Fruit fly (Drosophila melanogaster): ENCODE results near the gene CG18549.

The CG18549 gene

DNA sequence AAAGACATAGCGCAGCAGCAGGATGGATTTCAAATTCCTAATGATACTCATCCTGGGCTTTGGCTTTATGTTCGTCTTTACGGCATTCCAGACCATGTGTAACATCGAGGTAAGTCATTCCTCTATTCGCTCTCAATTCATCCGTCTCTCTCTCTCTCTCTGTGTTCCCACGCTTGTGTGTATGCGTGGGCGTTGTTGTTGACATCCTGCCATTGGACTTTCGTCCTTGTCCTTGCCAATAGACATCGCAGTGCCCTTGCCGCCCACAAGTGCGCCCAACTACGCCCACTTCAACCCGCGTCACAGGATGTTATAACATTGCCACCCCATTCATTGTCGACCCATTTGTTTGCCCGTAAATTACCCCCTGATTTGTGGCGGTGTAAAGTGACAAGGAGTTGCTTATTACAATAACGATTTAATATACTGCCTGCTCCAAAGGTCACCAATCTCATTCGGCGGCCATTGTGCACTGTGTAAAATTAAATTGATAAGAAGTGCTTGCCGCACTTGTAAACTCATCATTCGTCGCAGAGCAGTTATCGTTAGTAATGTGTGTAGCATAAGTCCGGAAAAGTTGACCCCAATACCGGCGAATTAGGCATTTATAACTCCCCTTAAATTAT, 634 bp downstream of the CG18549 start (continued):
- no peak for TF ChIP-seq pb (GFP tag; optimal IDR thresholded peaks at IDR 0.05)
- TF ChIP-seq CG12219 (GFP tag; optimal IDR thresholded peaks at IDR 0.05): no peak
- no peak for TF ChIP-seq CG15011 (GFP tag; optimal IDR thresholded peaks at IDR 0.05)
- no peak for TF ChIP-seq MBD-R2 (GFP tag; IDR thresholded peaks at IDR 0.05)
- TF ChIP-seq p53 (GFP tag; optimal IDR thresholded peaks at IDR 0.05): no peak
- TF ChIP-seq run (tag; optimal IDR thresholded peaks at IDR 0.05): no peak
- no peak for TF ChIP-seq Adf1 (GFP tag; IDR thresholded peaks at IDR 0.05)
- no peak for TF ChIP-seq disco-r (GFP tag; optimal IDR thresholded peaks at IDR 0.05)
- TF ChIP-seq Sry-β (GFP tag; optimal IDR thresholded peaks at IDR 0.05): no peak
- no peak for TF ChIP-seq HLH54F (GFP tag; optimal IDR thresholded peaks at IDR 0.05)
- TF ChIP-seq eyg (GFP tag; optimal IDR thresholded peaks at IDR 0.05): no peak
- no peak for TF ChIP-seq CG13424 (tag; optimal IDR thresholded peaks at IDR 0.05)
- no peak for TF ChIP-seq CG31388 (GFP tag; optimal IDR thresholded peaks at IDR 0.05)
- 0 out of 3 replicates have a peak, but pooled peaks have one; percentile 25 for TF ChIP-seq Opbp (GFP tag; IDR thresholded peaks at IDR 0.05; ENCODE audit: partially characterized antibody)
- TF ChIP-seq CG11085 (GFP tag; IDR thresholded peaks at IDR 0.05): no peak
- TF ChIP-seq zfh1 (GFP tag; IDR thresholded peaks at IDR 0.05): no peak
- no peak for TF ChIP-seq CG4328 (GFP tag; optimal IDR thresholded peaks at IDR 0.05)
- no peak for TF ChIP-seq CG10431 (GFP tag; optimal IDR thresholded peaks at IDR 0.05)
- TF ChIP-seq wor (GFP tag; IDR thresholded peaks at IDR 0.05): no peak
- TF ChIP-seq Hr39 (optimal IDR thresholded peaks at IDR 0.05): no peak
- no peak for TF ChIP-seq CG30403 (GFP tag; optimal IDR thresholded peaks at IDR 0.05)
- no peak for TF ChIP-seq zen (tag; optimal IDR thresholded peaks at IDR 0.05)
- TF ChIP-seq CG30020 (tag; optimal IDR thresholded peaks at IDR 0.05): no peak
- no peak for TF ChIP-seq pho (GFP tag; optimal IDR thresholded peaks at IDR 0.05)
- TF ChIP-seq ham (GFP tag; IDR thresholded peaks at IDR 0.05): no peak
- TF ChIP-seq CG18262 (tag; optimal IDR thresholded peaks at IDR 0.05): no peak
- TF ChIP-seq CG6791 (GFP tag; IDR thresholded peaks at IDR 0.05; ENCODE audit: partially characterized antibody): no peak
- no peak for TF ChIP-seq Ravus (GFP tag; IDR thresholded peaks at IDR 0.05)
- no peak for TF ChIP-seq bab2 (GFP tag; optimal IDR thresholded peaks at IDR 0.05)
- TF ChIP-seq CG14014 (GFP tag; IDR thresholded peaks at IDR 0.05): no peak
- TF ChIP-seq CG8281 (tag; optimal IDR thresholded peaks at IDR 0.05): peak; percentile 1
- peak; percentile 12; the same call in 1 of the 2 replicates for TF ChIP-seq Rfx (GFP tag; IDR thresholded peaks at IDR 0.05)
- no peak for TF ChIP-seq Pdp1 (GFP tag; optimal IDR thresholded peaks at IDR 0.05)
- TF ChIP-seq CG6175 (GFP tag; IDR thresholded peaks at IDR 0.05): 0 out of 3 replicates have a peak, but pooled peaks have one; percentile 31
- no peak for TF ChIP-seq dimm (GFP tag; IDR thresholded peaks at IDR 0.05)
- TF ChIP-seq Dfd (GFP tag; optimal IDR thresholded peaks at IDR 0.05): no peak
- TF ChIP-seq CG7928 (GFP tag; optimal IDR thresholded peaks at IDR 0.05): no peak
- TF ChIP-seq Atf3 (GFP tag; optimal IDR thresholded peaks at IDR 0.05): no peak
- no peak for TF ChIP-seq CG9437 (GFP tag; optimal IDR thresholded peaks at IDR 0.05)
- no peak for TF ChIP-seq CG17829 (tag; optimal IDR thresholded peaks at IDR 0.05)

DNA sequence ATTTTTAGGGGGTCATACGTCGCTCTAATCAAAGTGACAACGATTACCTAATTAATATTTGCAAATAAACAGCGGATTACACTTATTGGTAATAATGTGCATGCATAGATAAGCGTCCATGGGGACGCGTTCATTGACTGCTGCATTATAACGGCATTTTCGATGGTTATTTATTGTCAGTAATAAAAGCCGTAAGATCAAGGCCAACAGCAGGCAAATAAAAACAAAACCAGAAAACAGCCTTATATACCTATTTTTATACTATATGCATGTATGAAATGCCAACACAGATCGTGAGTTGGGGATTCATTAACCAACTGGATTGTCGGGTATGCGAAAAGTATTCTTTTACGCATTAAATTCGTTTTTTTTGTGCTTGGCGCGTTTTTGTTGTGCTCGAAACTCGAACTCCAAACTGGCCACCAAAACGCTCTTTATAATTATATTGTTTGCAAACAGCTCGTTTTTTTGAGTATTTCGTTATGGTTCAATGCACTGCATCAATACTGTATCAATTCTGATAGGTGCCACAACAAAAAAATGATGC, 1.7 kb downstream of the CG18549 start:
- no peak for TF ChIP-seq CG4820 (GFP tag; optimal IDR thresholded peaks at IDR 0.05)
- no peak for TF ChIP-seq tup (GFP tag; optimal IDR thresholded peaks at IDR 0.05)
- TF ChIP-seq BtbVII (GFP tag; optimal IDR thresholded peaks at IDR 0.05): no peak
- TF ChIP-seq CG31365 (tag; optimal IDR thresholded peaks at IDR 0.05): no peak
- no peak for TF ChIP-seq CG9797 (GFP tag; optimal IDR thresholded peaks at IDR 0.05)
- TF ChIP-seq NfI (GFP tag; optimal IDR thresholded peaks at IDR 0.05): no peak
- TF ChIP-seq Eip74EF (GFP tag; optimal IDR thresholded peaks at IDR 0.05): no peak
- no peak for TF ChIP-seq CG15073 (GFP tag; optimal IDR thresholded peaks at IDR 0.05)
- peak in 1 of 2 experiments; percentile 28 for TF ChIP-seq Pdp1 (GFP tag; optimal IDR thresholded peaks at IDR 0.05)
- TF ChIP-seq CG8944 (GFP tag; optimal IDR thresholded peaks at IDR 0.05): no peak
- TF ChIP-seq sd (tag; optimal IDR thresholded peaks at IDR 0.05): peak; percentile 30
- TF ChIP-seq CG2678 (tag; optimal IDR thresholded peaks at IDR 0.05): no peak
- TF ChIP-seq abd-A (tag; optimal IDR thresholded peaks at IDR 0.05): peak; percentile 40
- TF ChIP-seq CG13894 (tag; optimal IDR thresholded peaks at IDR 0.05): peak; percentile 58

All from whole organism, embryonic.